Fruit fly (Drosophila melanogaster) whole organism, embryonic: ENCODE measurements around the gene dpr20.

Experiments used
- CG10147 ChIP-seq: fragments of 200-800 bp; sonication (Bioruptor generic); optimal IDR thresholded peaks from 2 replicates; lab custom pipeline; 2019; ENCODE audit warnings: missing biosample characterization, mild to moderate bottlenecking, missing genetic modification characterization, moderate library complexity
- CG10209 ChIP-seq: fragments of 200-800 bp; sonication (Bioruptor generic); optimal IDR thresholded peaks from 3 replicates; lab custom pipeline; 2017; ENCODE audit warnings: missing biosample characterization, mild to moderate bottlenecking, missing genetic modification characterization, missing genetic modification reagents
- CG10565 ChIP-seq: fragments of 200-800 bp; sonication (Bioruptor generic); optimal IDR thresholded peaks from 3 replicates; lab custom pipeline; 2016; ENCODE audit warnings: missing biosample characterization, mild to moderate bottlenecking, missing genetic modification characterization
- CG12071 ChIP-seq: fragments of 200-800 bp; sonication (Bioruptor generic); optimal IDR thresholded peaks from 3 replicates; lab custom pipeline; 2018; ENCODE audit warnings: missing biosample characterization, mild to moderate bottlenecking, missing genetic modification characterization
- CG12236 ChIP-seq: fragments of 200-800 bp; sonication (Bioruptor generic); optimal IDR thresholded peaks from 2 replicates; lab custom pipeline; 2016; ENCODE audit warnings: missing biosample characterization, missing genetic modification characterization
- CG14441 ChIP-seq: fragments of 200-800 bp; sonication (Bioruptor generic); IDR thresholded peaks from 2 replicates; pipeline ENCODE4 v1.3.6; 2022; ENCODE audit warnings: missing biosample characterization, missing genetic modification characterization
- CG14667 ChIP-seq: fragments of 200-800 bp; sonication (Bioruptor generic); IDR thresholded peaks from 2 replicates; pipeline ENCODE4 v1.3.6; 2022; ENCODE audit warnings: missing biosample characterization, missing genetic modification characterization
- CG15514 ChIP-seq: fragments of 200-800 bp; sonication (Bioruptor generic); optimal IDR thresholded peaks from 3 replicates; lab custom pipeline; 2017; ENCODE audit warnings: missing biosample characterization, missing genetic modification characterization, mild to moderate bottlenecking, moderate library complexity, missing genetic modification reagents
- CG15601 ChIP-seq: fragments of 200-800 bp; sonication (Bioruptor generic); optimal IDR thresholded peaks from 3 replicates; lab custom pipeline; 2019; ENCODE audit warnings: missing biosample characterization, mild to moderate bottlenecking, missing genetic modification characterization, moderate library complexity
- CG15696 ChIP-seq: fragments of 200-800 bp; sonication (Bioruptor generic); optimal IDR thresholded peaks from 2 replicates; lab custom pipeline; 2019; ENCODE audit warnings: missing biosample characterization, mild to moderate bottlenecking, missing genetic modification characterization, moderate library complexity
- CG17359 ChIP-seq: fragments of 200-800 bp; sonication (Bioruptor generic); optimal IDR thresholded peaks from 3 replicates; lab custom pipeline; 2018; ENCODE audit warnings: missing biosample characterization, mild to moderate bottlenecking, missing genetic modification characterization, moderate library complexity
- CG2678 ChIP-seq: fragments of 200-800 bp; sonication (Bioruptor generic); optimal IDR thresholded peaks from 3 replicates; lab custom pipeline; 2019; ENCODE audit warnings: missing biosample characterization, mild to moderate bottlenecking, missing genetic modification characterization, moderate library complexity
- CG31224 ChIP-seq: fragments of 200-800 bp; sonication (Bioruptor generic); IDR thresholded peaks from 2 replicates; pipeline ENCODE4 v1.3.6; 2022; ENCODE audit warnings: missing biosample characterization, missing genetic modification characterization
- CG3847 ChIP-seq: fragments of 200-800 bp; sonication (Bioruptor generic); IDR thresholded peaks from 2 replicates; pipeline ENCODE4 v1.3.6; 2022; ENCODE audit warnings: missing biosample characterization, missing genetic modification characterization
- CG3995 ChIP-seq: fragments of 200-800 bp; sonication (Bioruptor generic); optimal IDR thresholded peaks from 3 replicates; lab custom pipeline; 2016; ENCODE audit warnings: missing biosample characterization, missing genetic modification characterization
- CG4730 ChIP-seq: fragments of 200-800 bp; sonication (Bioruptor generic); IDR thresholded peaks from 2 replicates; pipeline ENCODE4 v1.3.6; 2022; ENCODE audit warnings: missing biosample characterization, missing genetic modification characterization
- CG6854 ChIP-seq: fragments of 200-800 bp; sonication (Bioruptor generic); optimal IDR thresholded peaks from 3 replicates; lab custom pipeline; 2017; ENCODE audit warnings: missing biosample characterization, mild to moderate bottlenecking, missing genetic modification characterization
- Dfd ChIP-seq, 2 experiments: fragments of >200 bp; optimal IDR thresholded peaks; 2 replicates each; lab custom pipeline; 2017; ENCODE audit warnings: missing biosample characterization in 2 of 2, missing genetic modification characterization in 2 of 2
- E2f2 ChIP-seq: fragments of 200-800 bp; sonication (Bioruptor generic); IDR thresholded peaks from 2 replicates; pipeline ENCODE4 v1.3.6; 2022; ENCODE audit warnings: missing biosample characterization, missing genetic modification characterization
- H15 ChIP-seq: fragments of 200-800 bp; sonication (Bioruptor generic); IDR thresholded peaks from 3 replicates; pipeline ENCODE4 v1.3.6; 2022; ENCODE audit warnings: missing biosample characterization, missing genetic modification characterization
- H2.0 ChIP-seq: fragments of 200-800 bp; sonication (Bioruptor generic); IDR thresholded peaks from 2 replicates; pipeline ENCODE4 v1.3.6; 2022; ENCODE audit warnings: missing biosample characterization, missing genetic modification characterization
- Hand ChIP-seq: fragments of 200-800 bp; sonication (Bioruptor generic); optimal IDR thresholded peaks from 2 replicates; lab custom pipeline; 2017; ENCODE audit warnings: mild to moderate bottlenecking, missing biosample characterization, missing genetic modification reagents, missing genetic modification characterization
- Hey ChIP-seq: fragments of 200-800 bp; sonication (Bioruptor generic); optimal IDR thresholded peaks from 3 replicates; lab custom pipeline; 2018; ENCODE audit warnings: missing biosample characterization, mild to moderate bottlenecking, missing genetic modification characterization
- Hmr ChIP-seq: fragments of 200-800 bp; sonication (Bioruptor generic); optimal IDR thresholded peaks from 3 replicates; lab custom pipeline; 2017; ENCODE audit warnings: mild to moderate bottlenecking, missing biosample characterization, missing genetic modification reagents, missing genetic modification characterization
- NfI ChIP-seq: fragments of 200-800 bp; sonication (Bioruptor generic); optimal IDR thresholded peaks from 3 replicates; lab custom pipeline; 2018; ENCODE audit warnings: missing biosample characterization, mild to moderate bottlenecking, missing genetic modification characterization, moderate library complexity
- Opbp ChIP-seq: fragments of 200-800 bp; sonication (Bioruptor generic); IDR thresholded peaks from 3 replicates; pipeline ENCODE4 v1.3.6; 2022; ENCODE audit warnings: missing biosample characterization, missing genetic modification characterization; ENCODE audit not compliant: partially characterized antibody
- Rfx ChIP-seq: fragments of 200-800 bp; sonication (Bioruptor generic); IDR thresholded peaks from 2 replicates; pipeline ENCODE4 v1.3.6; 2022; ENCODE audit warnings: missing biosample characterization, missing genetic modification characterization
- Side ChIP-seq: fragments of 200-800 bp; sonication (Bioruptor generic); optimal IDR thresholded peaks from 2 replicates; lab custom pipeline; 2016; ENCODE audit warnings: missing biosample characterization, missing genetic modification characterization
- Sin3A ChIP-seq: fragments of >200 bp; optimal IDR thresholded peaks from 2 replicates; lab custom pipeline; 2018
- Xrp1 ChIP-seq: fragments of 200-800 bp; sonication (Bioruptor generic); IDR thresholded peaks from 2 replicates; pipeline ENCODE4 v1.3.6; 2022; ENCODE audit warnings: missing biosample characterization, missing genetic modification characterization
- bcd ChIP-seq: fragments of 200-800 bp; sonication (Bioruptor generic); optimal IDR thresholded peaks from 2 replicates; lab custom pipeline; 2017; ENCODE audit warnings: missing biosample characterization, mild to moderate bottlenecking, missing genetic modification characterization
- cad ChIP-seq: fragments of >200 bp; optimal IDR thresholded peaks from 2 replicates; lab custom pipeline; 2017; ENCODE audit warnings: missing biosample characterization, missing genetic modification characterization
- crc ChIP-seq: fragments of 200-800 bp; sonication (Bioruptor generic); optimal IDR thresholded peaks from 2 replicates; lab custom pipeline; 2016; ENCODE audit warnings: missing biosample characterization, missing genetic modification characterization
- dpn ChIP-seq, 2 experiments: fragments of 200-800 bp; sonication (Bioruptor generic); optimal IDR thresholded peaks; 3 replicates each; lab custom pipeline; 2016; ENCODE audit warnings: missing biosample characterization in 2 of 2, missing genetic modification characterization in 2 of 2
- ems ChIP-seq: fragments of 200-800 bp; sonication (Bioruptor generic); optimal IDR thresholded peaks from 3 replicates; lab custom pipeline; 2016; ENCODE audit warnings: missing biosample characterization, missing genetic modification characterization
- esg ChIP-seq: fragments of 200-800 bp; sonication (Bioruptor generic); conservative IDR thresholded peaks from 2 replicates; pipeline ENCODE4 v1.3.6; 2022; ENCODE audit warnings: missing biosample characterization, missing genetic modification characterization
- gro ChIP-seq: fragments of 200-800 bp; sonication (Bioruptor generic); optimal IDR thresholded peaks from 2 replicates; lab custom pipeline; 2016; ENCODE audit warnings: missing biosample characterization, missing genetic modification characterization
- jing ChIP-seq: fragments of 200-800 bp; sonication (Bioruptor generic); optimal IDR thresholded peaks from 2 replicates; lab custom pipeline; 2018; ENCODE audit warnings: missing biosample characterization, mild to moderate bottlenecking, missing genetic modification characterization
- kah ChIP-seq: fragments of 200-800 bp; sonication (Bioruptor generic); optimal IDR thresholded peaks from 2 replicates; lab custom pipeline; 2018; ENCODE audit warnings: missing biosample characterization, mild to moderate bottlenecking, missing genetic modification characterization
- kni ChIP-seq: fragments of 200-800 bp; sonication (Bioruptor generic); optimal IDR thresholded peaks from 3 replicates; lab custom pipeline; 2017; ENCODE audit warnings: mild to moderate bottlenecking, missing biosample characterization, missing genetic modification reagents, missing genetic modification characterization
- knrl ChIP-seq: fragments of 200-800 bp; sonication (Bioruptor generic); IDR thresholded peaks from 3 replicates; pipeline ENCODE4 v1.3.6; 2022; ENCODE audit warnings: missing biosample characterization, missing genetic modification characterization; ENCODE audit not compliant: partially characterized antibody
- org-1 ChIP-seq: fragments of 200-800 bp; sonication (Bioruptor generic); optimal IDR thresholded peaks from 2 replicates; lab custom pipeline; 2017; ENCODE audit warnings: missing biosample characterization, missing genetic modification characterization
- pb ChIP-seq: fragments of 200-800 bp; sonication (Bioruptor generic); optimal IDR thresholded peaks from 3 replicates; lab custom pipeline; 2016; ENCODE audit warnings: missing biosample characterization, missing genetic modification characterization
- peb ChIP-seq: fragments of 200-800 bp; sonication (Bioruptor generic); IDR thresholded peaks from 2 replicates; pipeline ENCODE4 v1.3.6; 2022; ENCODE audit warnings: missing biosample characterization, missing genetic modification characterization
- rib ChIP-seq: fragments of 200-800 bp; sonication (Bioruptor generic); IDR thresholded peaks from 2 replicates; pipeline ENCODE4 v1.3.6; 2022; ENCODE audit warnings: missing biosample characterization, missing genetic modification characterization
- so ChIP-seq: fragments of 200-800 bp; sonication (Bioruptor generic); IDR thresholded peaks from 3 replicates; pipeline ENCODE4 v1.3.6; 2022; ENCODE audit warnings: missing biosample characterization, missing genetic modification characterization
- sqz ChIP-seq: fragments of 200-800 bp; sonication (Bioruptor generic); optimal IDR thresholded peaks from 3 replicates; lab custom pipeline; 2018; ENCODE audit warnings: missing biosample characterization, mild to moderate bottlenecking, missing genetic modification characterization
- tgo ChIP-seq: fragments of 200-800 bp; sonication (Bioruptor generic); IDR thresholded peaks from 3 replicates; pipeline ENCODE4 v1.3.6; 2022; ENCODE audit warnings: missing biosample characterization, missing genetic modification characterization
- toy ChIP-seq: fragments of 200-800 bp; sonication (Bioruptor generic); IDR thresholded peaks from 2 replicates; pipeline ENCODE4 v1.3.6; 2022; ENCODE audit warnings: missing biosample characterization, missing genetic modification characterization
- trem ChIP-seq: fragments of 200-800 bp; optimal IDR thresholded peaks from 3 replicates; lab custom pipeline; 2019; ENCODE audit warnings: missing biosample characterization, mild to moderate bottlenecking, missing genetic modification characterization, moderate library complexity
- zf30C ChIP-seq: fragments of 200-800 bp; sonication (Bioruptor generic); optimal IDR thresholded peaks from 3 replicates; lab custom pipeline; 2018; ENCODE audit warnings: missing biosample characterization, mild to moderate bottlenecking, missing genetic modification characterization

The dpr20 gene

dm6 chr3L:805642-806218 is 51.3 kb downstream of the dpr20 start (continued):
- TF ChIP-seq ems (GFP tag; lab: Kevin White, UChicago) (peak; percentile 65), Opbp (no peak), CG12071 (GFP tag; lab: Kevin White, UChicago) (peak; percentile 32), Hey (no peak), so (GFP tag; lab: Robert Waterston, UW) (peak; percentile 67; the same call in 1 of the 3 replicates), Side (GFP tag; lab: Kevin White, UChicago) (peak; percentile 42), kni (GFP tag; lab: Kevin White, UChicago) (no peak), kah (peak; percentile 8), toy (no peak), peb (GFP tag; lab: Robert Waterston, UW) (no peak), CG6854 (GFP tag; lab: Kevin White, UChicago) (no peak), CG4730 (GFP tag; lab: Robert Waterston, UW) (no peak), CG2678 (tag; lab: Kevin White, UChicago) (peak; percentile 69), CG10209 (GFP tag; lab: Kevin White, UChicago) (peak; percentile 22), gro (GFP tag; lab: Kevin White, UChicago) (no peak), pb (GFP tag; lab: Kevin White, UChicago) (peak; percentile 53), E2f2 (GFP tag; lab: Robert Waterston, UW) (peak; percentile 32; the same call in 1 of the 2 replicates), CG10565 (GFP tag; lab: Kevin White, UChicago) (no peak), tgo (no peak; the same call in 2 of the 3 replicates), CG12236 (GFP tag; lab: Kevin White, UChicago) (peak; percentile 45), Hand (no peak), CG31224 (GFP tag; lab: Robert Waterston, UW) (no peak), CG14441 (GFP tag; lab: Robert Waterston, UW) (no peak), cad (GFP tag; lab: Kevin White, UChicago) (no peak), bcd (GFP tag; lab: Kevin White, UChicago) (peak; percentile 57), Sin3A (lab: Kevin White, UChicago) (no peak), CG15514 (GFP tag; lab: Kevin White, UChicago) (peak; percentile 5), rib (GFP tag; lab: Robert Waterston, UW) (no peak), esg (GFP tag; lab: Robert Waterston, UW) (peak; percentile 36; the same call in 1 of the 2 replicates), crc (GFP tag; lab: Kevin White, UChicago) (no peak), CG14667 (GFP tag; lab: Robert Waterston, UW) (0 out of 2 replicates have a peak, but pooled peaks have one; percentile 13), NfI (no peak), CG15696 (tag; lab: Kevin White, UChicago) (no peak), org-1 (peak; percentile 57), Xrp1 (GFP tag; lab: Robert Waterston, UW) (peak; percentile 75), Hmr (peak; percentile 17), CG10147 (peak; percentile 48), CG3847 (GFP tag; lab: Robert Waterston, UW) (no peak), jing (GFP tag; lab: Kevin White, UChicago) (no peak), knrl (GFP tag; lab: Robert Waterston, UW) (no peak), zf30C (GFP tag; lab: Kevin White, UChicago) (no peak), H15 (peak; percentile 51; the same call in 1 of the 3 replicates), H2.0 (GFP tag; lab: Robert Waterston, UW) (peak; percentile 35; the same call in 1 of the 2 replicates), dpn (GFP tag; optimal IDR thresholded peaks at IDR 0.05; lab: Kevin White, UChicago) (peak; percentile 44 to 53), trem (tag; lab: Kevin White, UChicago) (peak; percentile 57), sqz (GFP tag; lab: Kevin White, UChicago) (peak; percentile 38), CG17359 (tag; lab: Kevin White, UChicago) (peak; percentile 76), Rfx (GFP tag; lab: Robert Waterston, UW) (no peak), Dfd (GFP tag; optimal IDR thresholded peaks at IDR 0.05; lab: Kevin White, UChicago) (no peak), CG15601 (no peak), CG3995 (GFP tag; lab: Kevin White, UChicago) (no peak)
